Worm (Caenorhabditis elegans): ENCODE measurements around the gene R07G3.7.

DNA sequence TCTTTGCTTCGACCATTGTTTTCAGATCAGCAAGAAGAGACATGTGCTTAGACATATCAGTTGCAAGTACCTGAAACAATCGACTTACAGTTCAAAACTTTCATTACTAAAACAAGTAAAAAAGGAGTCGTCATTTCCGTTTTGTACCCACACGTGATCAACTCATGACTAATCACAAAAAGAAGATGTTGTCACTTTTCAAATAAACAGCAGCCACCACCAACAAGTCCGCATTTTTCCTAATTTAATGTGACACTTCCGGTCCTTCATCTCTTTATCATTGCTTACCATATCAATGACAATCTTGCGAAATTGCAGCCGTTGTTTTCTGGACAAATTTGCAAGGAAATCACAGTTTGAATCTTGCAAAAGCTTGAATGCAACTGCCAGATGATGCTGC lies 15.1 kb upstream of the R07G3.7 start:
- TF ChIP-seq lin-39 (tag; optimal IDR thresholded peaks at IDR 0.05) (no peak), unc-62 (GFP tag; optimal IDR thresholded peaks at IDR 0.05) (no peak), ama-1 (optimal IDR thresholded peaks at IDR 0.05) (no peak), nhr-11 (tag; optimal IDR thresholded peaks at IDR 0.05) (no peak), dmd-4 (tag; optimal IDR thresholded peaks at IDR 0.05) (no peak)
